Fruit fly (Drosophila melanogaster): Measurements from ENCODE around the gene CG43342.

dm6 chr3R:22375674-22376073, 5.5 kb upstream of the CG43342 start, which contains the start of gene CG18596:
- TF ChIP-seq CG17806 (tag; optimal IDR thresholded peaks at IDR 0.05) (no peak), CG32121 (GFP tag; IDR thresholded peaks at IDR 0.05) (no peak), CG9948 (tag; optimal IDR thresholded peaks at IDR 0.05) (no peak), EcR (GFP tag; optimal IDR thresholded peaks at IDR 0.05) (no peak), fd96Ca (GFP tag; IDR thresholded peaks at IDR 0.05) (no peak), CG10348 (GFP tag; IDR thresholded peaks at IDR 0.05) (no peak), D1 (tag; optimal IDR thresholded peaks at IDR 0.05) (no peak)
